Fruit fly (Drosophila melanogaster): ENCODE measurements around the gene drpr.

Gene drpr

dm6 chr3L:1692859-1693258, 38.0 kb downstream of the drpr start:
- no peak for TF ChIP-seq Abd-B (GFP tag; optimal IDR thresholded peaks at IDR 0.05)
- TF ChIP-seq h (GFP tag; optimal IDR thresholded peaks at IDR 0.05): peak; percentile 37

dm6 chr3L:1692122-1692786, 38.7 kb downstream of the drpr start:
- TF ChIP-seq dl (GFP tag; optimal IDR thresholded peaks at IDR 0.05; ENCODE audit: insufficient read depth in 1 of 2, partially characterized antibody in 2 of 2) (no peak), CG9705 (GFP tag; optimal IDR thresholded peaks at IDR 0.05) (peak; percentile 68), Vsx2 (GFP tag; optimal IDR thresholded peaks at IDR 0.05; ENCODE audit: partially characterized antibody) (no peak), N (GFP tag; optimal IDR thresholded peaks at IDR 0.05) (no peak), Jra (GFP tag; optimal IDR thresholded peaks at IDR 0.05) (peak; percentile 55), usp (GFP tag; optimal IDR thresholded peaks at IDR 0.05) (no peak), GATAd (GFP tag; optimal IDR thresholded peaks at IDR 0.05) (no peak), Hr83 (GFP tag; optimal IDR thresholded peaks at IDR 0.05; ENCODE audit: poor library complexity, severe bottlenecking) (no peak), Hnf4 (GFP tag; optimal IDR thresholded peaks at IDR 0.05) (peak; percentile 78), Abd-B (GFP tag; optimal IDR thresholded peaks at IDR 0.05) (no peak), tai (GFP tag; optimal IDR thresholded peaks at IDR 0.05) (no peak), sv (GFP tag; optimal IDR thresholded peaks at IDR 0.05) (no peak), Mio (GFP tag; optimal IDR thresholded peaks at IDR 0.05) (no peak), br (GFP tag; optimal IDR thresholded peaks at IDR 0.05) (peak; percentile 93), dmrt93B (GFP tag; optimal IDR thresholded peaks at IDR 0.05) (peak; percentile 84), lola (GFP tag; optimal IDR thresholded peaks at IDR 0.05) (no peak), CG32264 (GFP tag; optimal IDR thresholded peaks at IDR 0.05) (peak; percentile 79), Dfd (GFP tag; optimal IDR thresholded peaks at IDR 0.05) (no peak), Myc (optimal IDR thresholded peaks at IDR 0.05) (no peak), Sp1 (GFP tag; optimal IDR thresholded peaks at IDR 0.05) (peak; percentile 88), pan (optimal IDR thresholded peaks at IDR 0.05) (no peak), Rel (GFP tag; optimal IDR thresholded peaks at IDR 0.05) (peak; percentile 24), Rel (tag; optimal IDR thresholded peaks at IDR 0.05) (peak; percentile 22), h (GFP tag; optimal IDR thresholded peaks at IDR 0.05) (peak; percentile 84), rgr (GFP tag; optimal IDR thresholded peaks at IDR 0.05) (peak; percentile 91), dsf (GFP tag; optimal IDR thresholded peaks at IDR 0.05; ENCODE audit: borderline replicate concordance) (peak; percentile 38), fru (GFP tag; optimal IDR thresholded peaks at IDR 0.05) (peak; percentile 94), brk (GFP tag; optimal IDR thresholded peaks at IDR 0.05) (peak; percentile 66), woc (GFP tag; optimal IDR thresholded peaks at IDR 0.05) (peak; percentile 86), ey (GFP tag; optimal IDR thresholded peaks at IDR 0.05) (peak; percentile 90), sage (GFP tag; optimal IDR thresholded peaks at IDR 0.05) (peak; percentile 51), psq (GFP tag; optimal IDR thresholded peaks at IDR 0.05) (peak; percentile 95), Dif (GFP tag; optimal IDR thresholded peaks at IDR 0.05; ENCODE audit: partially characterized antibody) (no peak), jim (GFP tag; optimal IDR thresholded peaks at IDR 0.05) (no peak), CrebA (GFP tag; optimal IDR thresholded peaks at IDR 0.05; ENCODE audit: borderline replicate concordance) (peak; percentile 33), OdsH (GFP tag; optimal IDR thresholded peaks at IDR 0.05) (peak; percentile 91), foxo (GFP tag; optimal IDR thresholded peaks at IDR 0.05) (peak; percentile 23 to 91), HLH106 (tag; optimal IDR thresholded peaks at IDR 0.05) (peak; percentile 85), Hr78 (GFP tag; optimal IDR thresholded peaks at IDR 0.05) (no peak)
